Worm (Caenorhabditis elegans): ENCODE results near the gene F36F12.7.

DNA sequence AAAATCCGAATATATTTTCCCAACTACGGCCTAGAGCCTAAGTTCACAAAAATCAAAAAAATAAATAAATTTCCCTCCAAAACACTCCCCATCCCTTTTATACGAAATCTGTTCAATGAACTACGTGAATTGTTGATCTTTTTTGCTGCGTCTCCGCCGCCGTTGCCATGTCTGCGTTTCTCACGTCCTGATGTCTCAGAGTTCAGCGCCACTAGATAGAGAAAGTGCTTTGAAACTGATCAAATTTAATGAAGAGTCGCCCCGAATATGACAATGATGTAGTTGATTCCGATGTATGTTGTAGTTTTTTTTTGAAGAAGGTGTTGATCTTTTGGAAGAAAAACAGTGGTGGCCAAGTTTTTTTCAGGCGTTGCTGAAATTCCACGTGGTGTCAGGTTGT, 44.9 kb upstream of the F36F12.7 start:
- no peak for TF ChIP-seq ztf-23 (GFP tag; IDR thresholded peaks at IDR 0.05)
- TF ChIP-seq flt-1 (GFP tag; IDR thresholded peaks at IDR 0.05) = no peak
- TF ChIP-seq klf-2 (GFP tag; conservative IDR thresholded peaks at IDR 0.05) = no peak
- no peak for TF ChIP-seq ztf-29 (GFP tag; IDR thresholded peaks at IDR 0.05)
- no peak for TF ChIP-seq T22C8.4 (GFP tag; IDR thresholded peaks at IDR 0.05)
- no peak for TF ChIP-seq cog-1 (tag; optimal IDR thresholded peaks at IDR 0.05)
- TF ChIP-seq ref-1 (GFP tag; conservative IDR thresholded peaks at IDR 0.05) = no peak

All from whole organism, midembryonic.